Worm (Caenorhabditis elegans) whole organism, L4 larva: Measurements from ENCODE around the gene lgg-2.

ENCODE experiments used
- aly-2 ChIP-seq: sonication (generic microtip); optimal IDR thresholded peaks from 2 replicates; lab custom pipeline; 2018; ENCODE audit warnings: missing biosample characterization, missing genetic modification characterization
- dmd-8 ChIP-seq: fragments of 200-800 bp; sonication (Bioruptor generic); IDR thresholded peaks from 2 replicates; pipeline ENCODE4 v1.3.6; 2022; ENCODE audit warnings: missing genetic modification characterization, missing compliant biosample characterization
- egl-27 ChIP-seq: sonication (generic microtip); optimal IDR thresholded peaks from 3 replicates; lab custom pipeline; 2017; ENCODE audit warnings: missing biosample characterization, missing genetic modification reagents, missing genetic modification characterization
- fos-1 ChIP-seq: fragments of 150-350 bp; optimal IDR thresholded peaks from 2 replicates; lab custom pipeline; 2014; ENCODE audit warnings: missing biosample characterization, missing genetic modification characterization
- lsy-2 ChIP-seq, 2 experiments: fragments of 150-350 bp in 1 of 2; sonication (generic microtip) in 1 of 2; optimal IDR thresholded peaks; 2 replicates each; lab custom pipeline; 2014 to 2017; ENCODE audit warnings: missing biosample characterization in 2 of 2, missing genetic modification characterization in 2 of 2
- nhr-10 ChIP-seq: fragments of 150-350 bp; optimal IDR thresholded peaks from 2 replicates; lab custom pipeline; 2014; ENCODE audit warnings: missing biosample characterization, missing genetic modification characterization
- nhr-11 ChIP-seq: fragments of 150-350 bp; optimal IDR thresholded peaks from 2 replicates; lab custom pipeline; 2014; ENCODE audit warnings: missing biosample characterization, missing genetic modification characterization
- nhr-111 ChIP-seq: fragments of 200-800 bp; sonication (Bioruptor generic); optimal IDR thresholded peaks from 2 replicates; lab custom pipeline; 2018; ENCODE audit warnings: mild to moderate bottlenecking, missing genetic modification characterization, missing compliant biosample characterization
- snpc-4 ChIP-seq: fragments of 150-350 bp; optimal IDR thresholded peaks from 2 replicates; lab custom pipeline; 2014; ENCODE audit warnings: missing biosample characterization, missing genetic modification characterization
- unc-39 ChIP-seq: sonication (generic microtip); optimal IDR thresholded peaks from 2 replicates; lab custom pipeline; 2017; ENCODE audit warnings: missing biosample characterization, missing genetic modification characterization
- zip-11 ChIP-seq: fragments of 200-800 bp; sonication (Bioruptor generic); IDR thresholded peaks from 2 replicates; pipeline ENCODE4 v1.3.6; 2022; ENCODE audit warnings: missing genetic modification characterization, missing compliant biosample characterization

ce11 chrIV:10966359-10966758 lies 30.7 kb upstream of the lgg-2 start, which contains the start of the genes aqp-3 and Y69E1A.8:
- TF ChIP-seq nhr-11 (tag; lab: Kevin White, UChicago) (no peak), nhr-111 (GFP tag; lab: Kevin White, UChicago) (no peak), zip-11 (GFP tag; lab: Robert Waterston, UW) (no peak), nhr-10 (tag; lab: Kevin White, UChicago) (no peak), aly-2 (tag; lab: Kevin White, UChicago) (no peak), dmd-8 (no peak), egl-27 (tag; lab: Kevin White, UChicago) (no peak), snpc-4 (tag; lab: Kevin White, UChicago) (no peak), lsy-2 (tag; optimal IDR thresholded peaks at IDR 0.05; lab: Kevin White, UChicago) (no peak), unc-39 (no peak), fos-1 (tag; lab: Kevin White, UChicago) (no peak)
